Worm (Caenorhabditis elegans) whole organism, midembryonic: Measurements from ENCODE around the gene moa-2.

ENCODE experiments used
- T22C8.4 ChIP-seq: fragments of 200-800 bp; sonication (Bioruptor generic); IDR thresholded peaks from 2 replicates; pipeline ENCODE4 v1.3.6; 2022; ENCODE audit warnings: missing genetic modification characterization, missing compliant biosample characterization
- cog-1 ChIP-seq: sonication (generic microtip); optimal IDR thresholded peaks from 2 replicates; lab custom pipeline; 2016; ENCODE audit warnings: missing genetic modification characterization, missing compliant biosample characterization
- flt-1 ChIP-seq: fragments of 200-800 bp; sonication (Bioruptor generic); IDR thresholded peaks from 2 replicates; pipeline ENCODE4 v1.3.6; 2022; ENCODE audit warnings: missing genetic modification characterization, missing compliant biosample characterization
- klf-2 ChIP-seq: fragments of 200-800 bp; sonication (Bioruptor generic); conservative IDR thresholded peaks from 2 replicates; pipeline ENCODE4 v1.3.6; 2022; ENCODE audit warnings: missing genetic modification reagents, missing genetic modification characterization, missing compliant biosample characterization
- med-1 ChIP-seq: sonication (generic microtip); optimal IDR thresholded peaks from 2 replicates; lab custom pipeline; 2017; ENCODE audit warnings: missing genetic modification characterization, mild to moderate bottlenecking, missing compliant biosample characterization, antibody characterized with exemption, missing genetic modification reagents; ENCODE audit not compliant: insufficient read depth
- ref-1 ChIP-seq: fragments of 200-800 bp; sonication (Bioruptor generic); conservative IDR thresholded peaks from 2 replicates; pipeline ENCODE4 v1.3.6; 2022; ENCODE audit warnings: missing genetic modification reagents, missing genetic modification characterization, missing compliant biosample characterization
- tab-1 ChIP-seq: fragments of 200-800 bp; sonication (Bioruptor generic); IDR thresholded peaks from 2 replicates; pipeline ENCODE4 v1.3.6; 2022; ENCODE audit warnings: missing genetic modification characterization, missing compliant biosample characterization
- ztf-23 ChIP-seq: fragments of 200-800 bp; sonication (Bioruptor generic); IDR thresholded peaks from 2 replicates; pipeline ENCODE4 v1.3.6; 2022; ENCODE audit warnings: missing genetic modification reagents, missing genetic modification characterization, missing compliant biosample characterization
- ztf-29 ChIP-seq: fragments of 200-800 bp; sonication (Bioruptor generic); IDR thresholded peaks from 2 replicates; pipeline ENCODE4 v1.3.6; 2022; ENCODE audit warnings: missing genetic modification reagents, missing genetic modification characterization, missing compliant biosample characterization

DNA sequence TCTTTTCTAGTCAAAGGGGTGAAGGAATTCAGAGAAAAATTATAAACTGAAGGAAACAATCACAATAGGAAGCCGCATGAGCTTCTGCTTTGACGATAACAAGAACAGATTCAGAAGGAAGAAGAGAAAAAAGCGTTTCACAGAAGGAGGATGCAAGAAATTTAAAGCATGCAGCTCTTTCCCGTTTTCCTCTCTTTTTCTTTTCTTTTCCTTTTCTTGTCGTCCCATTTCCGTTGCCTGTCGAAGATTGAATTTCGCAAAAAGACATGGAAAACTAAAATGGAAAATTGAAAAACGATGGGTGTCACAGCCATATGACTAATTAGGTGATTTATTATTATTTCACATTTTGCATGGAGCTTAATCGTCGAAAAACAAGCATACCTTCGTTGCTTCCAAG is 17.3 kb upstream of the moa-2 start:
- no peak for TF ChIP-seq ref-1 (GFP tag; lab: Robert Waterston, UW)
- TF ChIP-seq ztf-29 (GFP tag; lab: Robert Waterston, UW) = no peak
- no peak for TF ChIP-seq flt-1 (GFP tag; lab: Robert Waterston, UW)
- no peak for TF ChIP-seq ztf-23
- TF ChIP-seq klf-2 (GFP tag; lab: Robert Waterston, UW) = no peak
- no peak for TF ChIP-seq tab-1 (GFP tag; lab: Robert Waterston, UW)
- no peak for TF ChIP-seq cog-1
- TF ChIP-seq med-1 (GFP tag; lab: Kevin White, UChicago) = no peak
- no peak for TF ChIP-seq T22C8.4 (GFP tag; lab: Robert Waterston, UW)
